Worm (Caenorhabditis elegans): ENCODE measurements around the gene plr-1.

plr-1 gene

ce11 chrIII:11462332-11462731 is 5.7 kb downstream of the plr-1 start:
- TF ChIP-seq unc-62 (GFP tag; optimal IDR thresholded peaks at IDR 0.05): no peak

ce11 chrIII:11463726-11464125 is 7.0 kb downstream of the plr-1 start:
- no peak for TF ChIP-seq unc-62 (GFP tag; optimal IDR thresholded peaks at IDR 0.05)

- no peak for TF ChIP-seq unc-62 (GFP tag; optimal IDR thresholded peaks at IDR 0.05)
Observed at ce11 chrIII:11465394-11465948, 8.8 kb downstream of the plr-1 start.

- no peak for TF ChIP-seq unc-62 (GFP tag; optimal IDR thresholded peaks at IDR 0.05)
Observed at ce11 chrIII:11466420-11467188, 9.9 kb downstream of the plr-1 start.

- TF ChIP-seq unc-62 (GFP tag; optimal IDR thresholded peaks at IDR 0.05): no peak
Observed at ce11 chrIII:11467631-11468481, 11.2 kb downstream of the plr-1 start.

- no peak for TF ChIP-seq unc-62 (GFP tag; optimal IDR thresholded peaks at IDR 0.05)
Observed at ce11 chrIII:11470311-11470858, 13.7 kb downstream of the plr-1 start, which contains the start of gene bed-2. TSS of gene bed-2 (minus strand) at chrIII:11470808.

- TF ChIP-seq unc-62 (GFP tag; optimal IDR thresholded peaks at IDR 0.05): no peak
Observed at ce11 chrIII:11471336-11471735, 14.7 kb downstream of the plr-1 start.

- no peak for TF ChIP-seq unc-62 (GFP tag; optimal IDR thresholded peaks at IDR 0.05)
Observed at ce11 chrIII:11472861-11473260, 16.2 kb downstream of the plr-1 start.

- TF ChIP-seq unc-62 (GFP tag; optimal IDR thresholded peaks at IDR 0.05): no peak
Observed at ce11 chrIII:11474674-11475306, 18.1 kb downstream of the plr-1 start.

- TF ChIP-seq unc-62 (GFP tag; optimal IDR thresholded peaks at IDR 0.05): no peak
Observed at ce11 chrIII:11477307-11477706, 20.6 kb downstream of the plr-1 start.

ce11 chrIII:11478468-11479363 is 22.0 kb downstream of the plr-1 start:
- TF ChIP-seq unc-62 (GFP tag; optimal IDR thresholded peaks at IDR 0.05): no peak

ce11 chrIII:11481309-11481845 is 24.7 kb downstream of the plr-1 start:
- TF ChIP-seq unc-62 (GFP tag; optimal IDR thresholded peaks at IDR 0.05): no peak

- no peak for TF ChIP-seq unc-62 (GFP tag; optimal IDR thresholded peaks at IDR 0.05)
Observed at ce11 chrIII:11484139-11484590, 27.5 kb downstream of the plr-1 start, which contains the start of gene fbxa-220. TSS of gene fbxa-220 (minus strand) at chrIII:11484189.

- no peak for TF ChIP-seq unc-62 (GFP tag; optimal IDR thresholded peaks at IDR 0.05)
Observed at ce11 chrIII:11487245-11487644, 30.6 kb downstream of the plr-1 start, which contains the start of gene popl-5. TSS of gene popl-5 (minus strand) at chrIII:11487345.
